Fruit fly (Drosophila melanogaster) whole organism, embryonic: Measurements from ENCODE around the gene CG13876.

Source experiments
- Aef1 ChIP-seq: fragments of 200-800 bp; sonication (Bioruptor generic); IDR thresholded peaks from 3 replicates; pipeline ENCODE4 v1.3.6; 2022; ENCODE audit warnings: missing biosample characterization, missing genetic modification characterization
- Atf-2 ChIP-seq: fragments of 200-800 bp; sonication (Bioruptor generic); optimal IDR thresholded peaks from 2 replicates; lab custom pipeline; 2016; ENCODE audit warnings: missing biosample characterization, missing genetic modification characterization
- Awh ChIP-seq: fragments of 200-800 bp; sonication (Bioruptor generic); IDR thresholded peaks from 2 replicates; pipeline ENCODE4, ENCODE4 v1.3.6; 2022; ENCODE audit warnings: missing biosample characterization, missing genetic modification characterization
- BEAF-32 ChIP-seq: fragments of 200-800 bp; sonication (Bioruptor generic); optimal IDR thresholded peaks from 3 replicates; lab custom pipeline; 2017; ENCODE audit warnings: missing biosample characterization, missing genetic modification characterization, mild to moderate bottlenecking, moderate library complexity, missing genetic modification reagents
- Bgb ChIP-seq: fragments of 200-800 bp; sonication (Bioruptor generic); IDR thresholded peaks from 2 replicates; pipeline ENCODE4 v1.3.6; 2022; ENCODE audit warnings: missing biosample characterization, missing genetic modification characterization; ENCODE audit not compliant: partially characterized antibody
- CG11247 ChIP-seq: fragments of 200-800 bp; sonication (Bioruptor generic); IDR thresholded peaks from 2 replicates; pipeline ENCODE4 v1.3.6; 2022; ENCODE audit warnings: missing biosample characterization, missing genetic modification characterization
- CG13775 ChIP-seq: fragments of 200-800 bp; sonication (Bioruptor generic); optimal IDR thresholded peaks from 3 replicates; lab custom pipeline; 2017; ENCODE audit warnings: missing biosample characterization, mild to moderate bottlenecking, missing genetic modification characterization
- CG14014 ChIP-seq: fragments of 200-800 bp; sonication (Bioruptor generic); IDR thresholded peaks from 2 replicates; pipeline ENCODE4 v1.3.6; 2022; ENCODE audit warnings: missing biosample characterization, missing genetic modification characterization
- CG14710 ChIP-seq: fragments of 200-800 bp; sonication (Bioruptor generic); optimal IDR thresholded peaks from 3 replicates; lab custom pipeline; 2019; ENCODE audit warnings: missing biosample characterization, mild to moderate bottlenecking, missing genetic modification characterization, moderate library complexity
- CG1832 ChIP-seq: fragments of 200-800 bp; sonication (Bioruptor generic); optimal IDR thresholded peaks from 2 replicates; lab custom pipeline; 2017; ENCODE audit warnings: missing biosample characterization, mild to moderate bottlenecking, missing genetic modification characterization, inconsistent platforms
- CG18476 ChIP-seq: fragments of 200-800 bp; sonication (Bioruptor generic); optimal IDR thresholded peaks from 2 replicates; lab custom pipeline; 2016; ENCODE audit warnings: missing biosample characterization, mild to moderate bottlenecking, missing genetic modification characterization
- CG31224 ChIP-seq: fragments of 200-800 bp; sonication (Bioruptor generic); IDR thresholded peaks from 2 replicates; pipeline ENCODE4 v1.3.6; 2022; ENCODE audit warnings: missing biosample characterization, missing genetic modification characterization
- CG33213 ChIP-seq: fragments of 200-800 bp; sonication (Bioruptor generic); optimal IDR thresholded peaks from 3 replicates; lab custom pipeline; 2016; ENCODE audit warnings: missing biosample characterization, missing genetic modification characterization
- CG33557 ChIP-seq: fragments of 200-800 bp; sonication (Bioruptor generic); optimal IDR thresholded peaks from 2 replicates; lab custom pipeline; 2019; ENCODE audit warnings: missing biosample characterization, mild to moderate bottlenecking, missing genetic modification characterization, moderate library complexity
- CG34224 ChIP-seq: fragments of 200-800 bp; sonication (Bioruptor generic); IDR thresholded peaks from 3 replicates; pipeline ENCODE4 v1.3.6; 2022; ENCODE audit warnings: missing biosample characterization, missing genetic modification characterization; ENCODE audit not compliant: partially characterized antibody
- CG4282 ChIP-seq: fragments of 200-800 bp; sonication (Bioruptor generic); optimal IDR thresholded peaks from 2 replicates; lab custom pipeline; 2016; ENCODE audit warnings: missing biosample characterization, missing genetic modification characterization
- CG4404 ChIP-seq: fragments of 200-800 bp; sonication (Bioruptor generic); IDR thresholded peaks from 2 replicates; pipeline ENCODE4 v1.3.6; 2022; ENCODE audit warnings: missing biosample characterization, missing genetic modification characterization
- CG7372 ChIP-seq: fragments of 200-800 bp; sonication (Bioruptor generic); IDR thresholded peaks from 2 replicates; pipeline ENCODE4 v1.3.6; 2022; ENCODE audit warnings: missing biosample characterization, missing genetic modification characterization
- CG8359 ChIP-seq: fragments of 200-800 bp; sonication (Bioruptor generic); optimal IDR thresholded peaks from 2 replicates; lab custom pipeline; 2017; ENCODE audit warnings: missing biosample characterization, mild to moderate bottlenecking, missing genetic modification characterization, borderline replicate concordance
- CG8765 ChIP-seq: fragments of 200-800 bp; sonication (Bioruptor generic); IDR thresholded peaks from 2 replicates; pipeline ENCODE4 v1.3.6; 2022; ENCODE audit warnings: missing biosample characterization, missing genetic modification characterization
- CG8924 ChIP-seq: fragments of 200-800 bp; optimal IDR thresholded peaks from 3 replicates; lab custom pipeline; 2019; ENCODE audit warnings: missing biosample characterization, mild to moderate bottlenecking, missing genetic modification characterization, moderate library complexity
- Doc2 ChIP-seq: fragments of 200-800 bp; sonication (Bioruptor generic); IDR thresholded peaks from 2 replicates; pipeline ENCODE4 v1.3.6; 2022; ENCODE audit warnings: missing biosample characterization, missing genetic modification characterization
- H2.0 ChIP-seq: fragments of 200-800 bp; sonication (Bioruptor generic); IDR thresholded peaks from 2 replicates; pipeline ENCODE4 v1.3.6; 2022; ENCODE audit warnings: missing biosample characterization, missing genetic modification characterization
- Med ChIP-seq: fragments of 200-800 bp; sonication (Bioruptor generic); peaks from one replicate; lab custom pipeline; 2016; ENCODE audit warnings: missing biosample characterization, missing genetic modification characterization, mild to moderate bottlenecking, inconsistent platforms, moderate library complexity
- Mrtf ChIP-seq: fragments of 200-800 bp; sonication (Bioruptor generic); IDR thresholded peaks from 3 replicates; pipeline ENCODE4 v1.3.6; 2022; ENCODE audit warnings: missing biosample characterization, missing genetic modification characterization
- NK7.1 ChIP-seq: fragments of 200-800 bp; sonication (Bioruptor generic); optimal IDR thresholded peaks from 3 replicates; lab custom pipeline; 2016; ENCODE audit warnings: missing biosample characterization, missing genetic modification characterization
- NfI ChIP-seq: fragments of 200-800 bp; sonication (Bioruptor generic); optimal IDR thresholded peaks from 3 replicates; lab custom pipeline; 2018; ENCODE audit warnings: missing biosample characterization, mild to moderate bottlenecking, missing genetic modification characterization, moderate library complexity
- Rfx ChIP-seq: fragments of 200-800 bp; sonication (Bioruptor generic); IDR thresholded peaks from 2 replicates; pipeline ENCODE4 v1.3.6; 2022; ENCODE audit warnings: missing biosample characterization, missing genetic modification characterization
- Scr ChIP-seq: fragments of 200-800 bp; sonication (Bioruptor generic); IDR thresholded peaks from 2 replicates; pipeline ENCODE4 v1.3.6; 2022; ENCODE audit warnings: missing biosample characterization, missing genetic modification characterization; ENCODE audit not compliant: partially characterized antibody
- Side ChIP-seq: fragments of 200-800 bp; sonication (Bioruptor generic); optimal IDR thresholded peaks from 2 replicates; lab custom pipeline; 2016; ENCODE audit warnings: missing biosample characterization, missing genetic modification characterization
- Sry-β ChIP-seq: fragments of 200-800 bp; sonication (Bioruptor generic); optimal IDR thresholded peaks from 2 replicates; lab custom pipeline; 2018; ENCODE audit warnings: missing biosample characterization, mild to moderate bottlenecking, missing genetic modification characterization, moderate library complexity
- ash1 ChIP-seq: fragments of 200-800 bp; sonication (Bioruptor generic); optimal IDR thresholded peaks from 2 replicates; lab custom pipeline; 2018; ENCODE audit warnings: missing biosample characterization, mild to moderate bottlenecking, missing genetic modification characterization
- cas ChIP-seq: fragments of 200-800 bp; sonication (Bioruptor generic); IDR thresholded peaks from 2 replicates; pipeline ENCODE4 v1.3.6; 2022; ENCODE audit warnings: missing biosample characterization, missing genetic modification characterization
- chif ChIP-seq, 2 experiments: fragments of 200-800 bp; sonication (Bioruptor generic); optimal IDR thresholded peaks; 3 replicates each; lab custom pipeline; 2016; ENCODE audit warnings: missing biosample characterization in 2 of 2, missing genetic modification characterization in 2 of 2
- dysf ChIP-seq: fragments of 200-800 bp; sonication (Bioruptor generic); IDR thresholded peaks from 3 replicates; pipeline ENCODE4 v1.3.6; 2022; ENCODE audit warnings: missing biosample characterization, missing genetic modification characterization
- ewg ChIP-seq: fragments of 200-800 bp; sonication (Bioruptor generic); optimal IDR thresholded peaks from 3 replicates; lab custom pipeline; 2017; ENCODE audit warnings: mild to moderate bottlenecking, missing biosample characterization, missing genetic modification reagents, missing genetic modification characterization
- fd64A ChIP-seq: fragments of 200-800 bp; sonication (Bioruptor generic); optimal IDR thresholded peaks from 3 replicates; lab custom pipeline; 2018; ENCODE audit warnings: missing biosample characterization, mild to moderate bottlenecking, missing genetic modification characterization
- fu2 ChIP-seq: fragments of 200-800 bp; sonication (Bioruptor generic); optimal IDR thresholded peaks from 2 replicates; lab custom pipeline; 2016; ENCODE audit warnings: missing biosample characterization, missing genetic modification characterization
- gce ChIP-seq: fragments of 200-800 bp; sonication (Bioruptor generic); IDR thresholded peaks from 3 replicates; pipeline ENCODE4 v1.3.6; 2022; ENCODE audit warnings: missing biosample characterization, missing genetic modification characterization
- gcm ChIP-seq: fragments of 200-800 bp; sonication (Bioruptor generic); optimal IDR thresholded peaks from 2 replicates; lab custom pipeline; 2019; ENCODE audit warnings: missing biosample characterization, mild to moderate bottlenecking, missing genetic modification characterization, moderate library complexity
- grau ChIP-seq: fragments of 200-800 bp; optimal IDR thresholded peaks from 3 replicates; lab custom pipeline; 2019; ENCODE audit warnings: missing biosample characterization, mild to moderate bottlenecking, missing genetic modification characterization, moderate library complexity
- odd ChIP-seq: fragments of 200-800 bp; sonication (Bioruptor generic); optimal IDR thresholded peaks from 2 replicates; lab custom pipeline; 2017; ENCODE audit warnings: missing biosample characterization, mild to moderate bottlenecking, missing genetic modification characterization
- onecut ChIP-seq: fragments of 200-800 bp; sonication (Bioruptor generic); IDR thresholded peaks from 2 replicates; pipeline ENCODE4 v1.3.6; 2022; ENCODE audit warnings: missing biosample characterization, missing genetic modification characterization
- pho ChIP-seq: fragments of 200-800 bp; sonication (Bioruptor generic); optimal IDR thresholded peaks from 2 replicates; lab custom pipeline; 2016; ENCODE audit warnings: missing biosample characterization, missing genetic modification characterization
- pnt ChIP-seq: fragments of 200-800 bp; sonication (Bioruptor generic); optimal IDR thresholded peaks from 3 replicates; lab custom pipeline; 2016; ENCODE audit warnings: missing biosample characterization, missing genetic modification characterization
- psq ChIP-seq: fragments of 200-800 bp; sonication (Bioruptor generic); optimal IDR thresholded peaks from 2 replicates; lab custom pipeline; 2017; ENCODE audit warnings: missing biosample characterization, missing genetic modification characterization
- tap ChIP-seq: fragments of 200-800 bp; optimal IDR thresholded peaks from 3 replicates; lab custom pipeline; 2019; ENCODE audit warnings: missing biosample characterization, mild to moderate bottlenecking, missing genetic modification characterization, moderate library complexity
- tx ChIP-seq: fragments of 200-800 bp; sonication (Bioruptor generic); optimal IDR thresholded peaks from 2 replicates; lab custom pipeline; 2016; ENCODE audit warnings: missing biosample characterization, missing genetic modification characterization
- unc-4 ChIP-seq: fragments of 200-800 bp; sonication (Bioruptor generic); IDR thresholded peaks from 2 replicates; pipeline ENCODE4 v1.3.6; 2022; ENCODE audit warnings: missing biosample characterization, missing genetic modification characterization; ENCODE audit not compliant: partially characterized antibody

Gene CG13876

DNA sequence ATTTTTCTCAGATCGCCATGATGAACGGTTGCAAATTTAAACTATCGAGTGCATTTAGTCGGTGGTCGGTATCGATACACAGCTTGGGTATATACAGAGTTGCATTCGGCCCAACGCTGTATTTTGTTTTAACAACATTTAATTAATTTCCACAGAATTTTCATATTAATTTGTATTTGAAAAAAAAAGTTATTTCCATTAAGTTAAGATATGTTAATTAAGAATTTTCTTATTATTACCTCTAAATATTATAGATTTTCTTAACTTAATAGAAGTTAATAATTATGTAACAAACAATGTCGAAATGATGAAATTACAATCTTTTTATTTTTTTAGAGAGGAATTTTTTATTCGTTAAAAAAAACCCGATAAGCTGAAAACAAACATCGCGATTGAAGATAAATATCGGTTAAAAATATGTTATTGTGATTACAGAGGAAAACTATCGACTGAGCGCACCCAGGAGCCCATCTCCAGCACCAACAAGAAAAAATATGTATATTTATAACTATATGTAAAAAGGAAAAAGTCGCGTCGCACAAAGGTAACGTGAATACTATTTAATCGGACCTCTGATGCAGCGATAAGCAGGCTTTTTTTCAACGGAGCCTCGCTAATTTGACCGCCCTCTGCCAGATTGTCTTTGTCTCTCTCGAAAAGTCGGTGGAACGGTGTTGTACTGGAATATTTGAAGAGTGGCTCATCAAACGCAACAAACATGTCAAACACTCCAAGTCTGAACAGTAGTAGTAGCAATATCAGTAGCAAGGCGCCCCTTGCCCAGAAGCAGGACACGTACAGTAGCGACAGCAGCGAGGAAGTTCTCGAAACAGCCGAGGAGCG lies 6.0 kb upstream of the CG13876 start, which contains the start of the genes rno and mri (continued):
- no peak for TF ChIP-seq fu2
- peak; percentile 87 for TF ChIP-seq CG13775 (GFP tag; lab: Kevin White, UChicago)
- no peak for TF ChIP-seq Doc2 (GFP tag; lab: Robert Waterston, UW)
- peak; percentile 47; the same call in 2 of the 3 replicates for TF ChIP-seq Aef1 (GFP tag; lab: Robert Waterston, UW)
- peak; percentile 89 for TF ChIP-seq BEAF-32 (GFP tag; lab: Kevin White, UChicago)
- TF ChIP-seq Awh (GFP tag; lab: Robert Waterston, UW), result peak; percentile 75
- TF ChIP-seq CG14014 (GFP tag; lab: Robert Waterston, UW), result peak; percentile 57; the same call in 1 of the 2 replicates
- peak; percentile 43; the same call in 1 of the 2 replicates for TF ChIP-seq CG7372 (GFP tag; lab: Robert Waterston, UW)
- TF ChIP-seq Scr, result peak; percentile 95
- peak; percentile 93 for TF ChIP-seq CG14710 (tag; lab: Kevin White, UChicago)
- TF ChIP-seq gce (GFP tag; lab: Robert Waterston, UW), result peak; percentile 54; the same call in 1 of the 3 replicates
- no peak for TF ChIP-seq gcm (GFP tag; lab: Kevin White, UChicago)
- peak; percentile 81 for TF ChIP-seq dysf (GFP tag; lab: Robert Waterston, UW)
- TF ChIP-seq Med (GFP tag; lab: Kevin White, UChicago), result peak; percentile 77
- 0 out of 3 replicates have a peak, but pooled peaks have one; percentile 42 for TF ChIP-seq Mrtf (GFP tag; lab: Robert Waterston, UW)
- TF ChIP-seq fd64A (GFP tag; lab: Kevin White, UChicago), result no peak
- TF ChIP-seq Atf-2, result no peak
- peak; percentile 24 for TF ChIP-seq ewg (GFP tag; lab: Kevin White, UChicago)
- no peak for TF ChIP-seq CG8359 (GFP tag; lab: Kevin White, UChicago)
- TF ChIP-seq pnt (GFP tag; lab: Kevin White, UChicago), result no peak
- no peak for TF ChIP-seq CG33213 (GFP tag; lab: Kevin White, UChicago)
- peak; percentile 87 for TF ChIP-seq unc-4 (GFP tag; lab: Robert Waterston, UW)
- no peak for TF ChIP-seq NK7.1 (GFP tag; lab: Kevin White, UChicago)
- peak; percentile 94 for TF ChIP-seq CG34224 (GFP tag; lab: Robert Waterston, UW)
- TF ChIP-seq NfI (GFP tag; lab: Kevin White, UChicago), result peak; percentile 67
- TF ChIP-seq pho (GFP tag; lab: Kevin White, UChicago), result peak; percentile 48
- no peak for TF ChIP-seq chif (GFP tag; optimal IDR thresholded peaks at IDR 0.05; lab: Kevin White, UChicago)
- peak; percentile 95 for TF ChIP-seq Bgb (GFP tag; lab: Robert Waterston, UW)
- TF ChIP-seq H2.0 (GFP tag; lab: Robert Waterston, UW), result peak; percentile 73
- TF ChIP-seq CG4404 (GFP tag; lab: Robert Waterston, UW), result peak; percentile 38; the same call in 1 of the 2 replicates
- TF ChIP-seq Side (GFP tag; lab: Kevin White, UChicago), result no peak
- no peak for TF ChIP-seq CG18476 (GFP tag; lab: Kevin White, UChicago)
- TF ChIP-seq CG8924 (tag; lab: Kevin White, UChicago), result peak; percentile 85
- no peak for TF ChIP-seq cas (GFP tag; lab: Robert Waterston, UW)
- TF ChIP-seq CG31224, result no peak; the same call in 1 of the 2 replicates
- TF ChIP-seq CG8765 (GFP tag; lab: Robert Waterston, UW), result peak; percentile 37
- TF ChIP-seq Sry-β, result no peak
- no peak for TF ChIP-seq tx
- peak; percentile 77 for TF ChIP-seq grau (tag; lab: Kevin White, UChicago)
- peak; percentile 50; the same call in 1 of the 2 replicates for TF ChIP-seq CG11247
- no peak for TF ChIP-seq tap
- no peak for TF ChIP-seq CG4282 (GFP tag; lab: Kevin White, UChicago)
- TF ChIP-seq CG33557 (GFP tag; lab: Kevin White, UChicago), result peak; percentile 61
- no peak for TF ChIP-seq CG1832
- TF ChIP-seq odd, result peak; percentile 21
- TF ChIP-seq psq, result no peak
- TF ChIP-seq Rfx (GFP tag; lab: Robert Waterston, UW), result peak; percentile 68
- TF ChIP-seq ash1, result no peak
- TF ChIP-seq onecut (GFP tag; lab: Robert Waterston, UW), result peak; percentile 28
